Worm (Caenorhabditis elegans) whole organism, L4/young adult: ENCODE results near the gene C10A4.7.

ENCODE experiments used
- W03F9.2 ChIP-seq: fragments of 150-350 bp; optimal IDR thresholded peaks from 2 replicates; lab custom pipeline; 2014; ENCODE audit warnings: missing biosample characterization, missing genetic modification characterization
- dao-5 ChIP-seq: sonication (generic microtip); optimal IDR thresholded peaks from 2 replicates; lab custom pipeline; 2016; ENCODE audit warnings: missing genotype, missing genetic modification characterization, moderate library complexity, missing compliant biosample characterization
- him-1 ChIP-seq: sonication (generic microtip); optimal IDR thresholded peaks from 2 replicates; lab custom pipeline; 2016; ENCODE audit warnings: missing genotype, missing genetic modification reagents, missing genetic modification characterization, missing compliant biosample characterization

Gene C10A4.7

ce11 chrX:7431165-7431564 lies 15.8 kb upstream of the C10A4.7 start, which contains the start of gene clc-2:
clc-2 (plus strand) TSS chrX:7431465.
- TF ChIP-seq him-1 (tag; lab: Kevin White, UChicago), result no peak

ce11 chrX:7430483-7430882 lies 15.2 kb upstream of the C10A4.7 start:
- TF ChIP-seq W03F9.2 (tag; lab: Kevin White, UChicago), result no peak
- no peak for TF ChIP-seq him-1 (tag; lab: Kevin White, UChicago)
- no peak for TF ChIP-seq dao-5 (tag; lab: Kevin White, UChicago)

ce11 chrX:7424813-7425212 lies 9.5 kb upstream of the C10A4.7 start, which contains the start of gene mnm-2:
mnm-2 (minus strand) TSS chrX:7424913.
- no peak for TF ChIP-seq him-1 (tag; lab: Kevin White, UChicago)
- no peak for TF ChIP-seq W03F9.2 (tag; lab: Kevin White, UChicago)

- no peak for TF ChIP-seq dao-5 (tag; lab: Kevin White, UChicago)
These were observed 5.3 kb upstream of the C10A4.7 start, which contains the start of gene C10A4.9 for ce11 chrX:7420571-7420970. C10A4.9 (plus strand) TSS chrX:7420871.

- TF ChIP-seq W03F9.2 (tag; lab: Kevin White, UChicago) (no peak), him-1 (tag; lab: Kevin White, UChicago) (no peak), dao-5 (tag; lab: Kevin White, UChicago) (no peak)
These were observed 762 bp upstream of the C10A4.7 start, which contains the start of gene C10A4.1 for ce11 chrX:7416082-7416481. C10A4.1 (plus strand) TSS chrX:7416382.

- TF ChIP-seq W03F9.2 (tag; lab: Kevin White, UChicago) (no peak), dao-5 (tag; lab: Kevin White, UChicago) (no peak), him-1 (tag; lab: Kevin White, UChicago) (no peak)
These were observed 5.4 kb downstream of the C10A4.7 start, which contains the start of gene C10A4.2 for ce11 chrX:7409935-7410334. C10A4.2 (plus strand) TSS chrX:7410235.

ce11 chrX:7409030-7409429 lies 6.3 kb downstream of the C10A4.7 start:
- TF ChIP-seq dao-5 (tag; lab: Kevin White, UChicago) (no peak), W03F9.2 (tag; lab: Kevin White, UChicago) (no peak), him-1 (tag; lab: Kevin White, UChicago) (no peak)

- TF ChIP-seq W03F9.2 (tag; lab: Kevin White, UChicago) (no peak), him-1 (tag; lab: Kevin White, UChicago) (no peak), dao-5 (tag; lab: Kevin White, UChicago) (no peak)
These were observed 7.6 kb downstream of the C10A4.7 start for ce11 chrX:7407749-7408148.

- TF ChIP-seq dao-5 (tag; lab: Kevin White, UChicago) (no peak), W03F9.2 (tag; lab: Kevin White, UChicago) (no peak), him-1 (tag; lab: Kevin White, UChicago) (no peak)
These were observed 9.9 kb downstream of the C10A4.7 start, which contains the start of gene C10A4.3 for ce11 chrX:7405393-7405792. C10A4.3 (plus strand) TSS chrX:7405693.

- TF ChIP-seq dao-5 (tag; lab: Kevin White, UChicago) (no peak), W03F9.2 (tag; lab: Kevin White, UChicago) (no peak), him-1 (tag; lab: Kevin White, UChicago) (no peak)
These were observed 10.8 kb downstream of the C10A4.7 start for ce11 chrX:7404551-7404950.

- TF ChIP-seq dao-5 (tag; lab: Kevin White, UChicago), result no peak
- no peak for TF ChIP-seq him-1 (tag; lab: Kevin White, UChicago)
- no peak for TF ChIP-seq W03F9.2 (tag; lab: Kevin White, UChicago)
These were observed 14.5 kb downstream of the C10A4.7 start, which contains the start of gene C10A4.4 for ce11 chrX:7400788-7401187. C10A4.4 (plus strand) TSS chrX:7401088.

ce11 chrX:7398584-7398983 lies 16.7 kb downstream of the C10A4.7 start, which contains the start of gene C10A4.10:
C10A4.10 (plus strand) TSS chrX:7398884.
- TF ChIP-seq dao-5 (tag; lab: Kevin White, UChicago) (no peak), him-1 (tag; lab: Kevin White, UChicago) (no peak), W03F9.2 (tag; lab: Kevin White, UChicago) (no peak)

- TF ChIP-seq W03F9.2 (tag; lab: Kevin White, UChicago), result no peak
- no peak for TF ChIP-seq him-1 (tag; lab: Kevin White, UChicago)
- TF ChIP-seq dao-5 (tag; lab: Kevin White, UChicago), result no peak
These were observed 17.4 kb downstream of the C10A4.7 start, which contains the start of gene C10A4.13 for ce11 chrX:7397935-7398334. C10A4.13 (minus strand) TSS chrX:7398035.

- TF ChIP-seq dao-5 (tag; lab: Kevin White, UChicago), result no peak
- TF ChIP-seq him-1 (tag; lab: Kevin White, UChicago), result no peak
- TF ChIP-seq W03F9.2 (tag; lab: Kevin White, UChicago), result no peak
These were observed 22.2 kb downstream of the C10A4.7 start, which contains the start of gene gad-2 for ce11 chrX:7393167-7393566. gad-2 (plus strand) TSS chrX:7393467.
